Worm (Caenorhabditis elegans) whole organism, L2 larva: Measurements from ENCODE around the gene F44A2.3.

ENCODE experiments used
- C34F6.9 ChIP-seq: fragments of 150-350 bp; optimal IDR thresholded peaks from 2 replicates; lab custom pipeline; 2014; ENCODE audit warnings: missing biosample characterization, missing genetic modification characterization
- F13H6.1 ChIP-seq: sonication (generic microtip); optimal IDR thresholded peaks from 2 replicates; lab custom pipeline; 2016; ENCODE audit warnings: missing genetic modification characterization, missing compliant biosample characterization
- Y55F3AM.14 ChIP-seq: fragments of 200-800 bp; sonication (Bioruptor generic); optimal IDR thresholded peaks from 2 replicates; lab custom pipeline; 2018; ENCODE audit warnings: mild to moderate bottlenecking, missing genetic modification characterization, missing compliant biosample characterization
- ZK546.5 ChIP-seq: sonication (generic microtip); optimal IDR thresholded peaks from 2 replicates; lab custom pipeline; 2017; ENCODE audit warnings: missing biosample characterization, missing genetic modification characterization
- alr-1 ChIP-seq: fragments of 150-350 bp; optimal IDR thresholded peaks from 2 replicates; lab custom pipeline; 2014; ENCODE audit warnings: missing biosample characterization, missing genetic modification characterization
- aly-2 ChIP-seq: fragments of 150-350 bp; optimal IDR thresholded peaks from 2 replicates; lab custom pipeline; 2014; ENCODE audit warnings: missing biosample characterization, missing genetic modification characterization
- ama-1 ChIP-seq: fragments of 150-350 bp; optimal IDR thresholded peaks from 2 replicates; lab custom pipeline; 2018; ENCODE audit warnings: inconsistent platforms
- blmp-1 ChIP-seq: sonication (generic microtip); optimal IDR thresholded peaks from 2 replicates; lab custom pipeline; 2017; ENCODE audit warnings: missing genetic modification characterization, mild to moderate bottlenecking, missing compliant biosample characterization, antibody characterized with exemption, moderate library complexity; ENCODE audit not compliant: insufficient read depth
- ceh-16 ChIP-seq: fragments of 150-350 bp; optimal IDR thresholded peaks from 2 replicates; lab custom pipeline; 2014; ENCODE audit warnings: missing biosample characterization, missing genetic modification characterization
- ceh-82 ChIP-seq: fragments of 150-350 bp; optimal IDR thresholded peaks from 2 replicates; lab custom pipeline; 2014; ENCODE audit warnings: missing biosample characterization, missing genetic modification characterization
- crh-2 ChIP-seq: sonication (generic microtip); optimal IDR thresholded peaks from 2 replicates; lab custom pipeline; 2017; ENCODE audit warnings: missing biosample characterization, missing genetic modification characterization
- egl-27 ChIP-seq: sonication (generic microtip); optimal IDR thresholded peaks from 3 replicates; lab custom pipeline; 2017; ENCODE audit warnings: missing biosample characterization, missing genetic modification reagents, missing genetic modification characterization
- elt-3 ChIP-seq: sonication (generic microtip); optimal IDR thresholded peaks from 2 replicates; lab custom pipeline; 2017; ENCODE audit warnings: missing biosample characterization, missing genetic modification characterization
- fos-1 ChIP-seq: fragments of 150-350 bp; optimal IDR thresholded peaks from 2 replicates; lab custom pipeline; 2014; ENCODE audit warnings: missing biosample characterization, missing genetic modification characterization
- gmeb-1 ChIP-seq: fragments of 150-350 bp; optimal IDR thresholded peaks from 2 replicates; lab custom pipeline; 2014; ENCODE audit warnings: missing biosample characterization, missing genetic modification characterization
- lin-11 ChIP-seq: fragments of 150-350 bp; sonication (generic microtip); optimal IDR thresholded peaks from 2 replicates; lab custom pipeline; 2014; ENCODE audit warnings: missing biosample characterization, missing genetic modification characterization, inconsistent platforms, mixed read lengths
- lsy-2 ChIP-seq, 2 experiments: fragments of 150-350 bp in 1 of 2; sonication (generic microtip) in 1 of 2; optimal IDR thresholded peaks; 2 replicates each; lab custom pipeline; 2014 to 2017; ENCODE audit warnings: missing biosample characterization in 2 of 2, missing genetic modification characterization in 2 of 2
- mab-5 ChIP-seq: fragments of 150-350 bp; optimal IDR thresholded peaks from 2 replicates; lab custom pipeline; 2014; ENCODE audit warnings: missing biosample characterization, missing genetic modification characterization
- mbf-1 ChIP-seq: sonication (generic microtip); optimal IDR thresholded peaks from 2 replicates; lab custom pipeline; 2017; ENCODE audit warnings: missing biosample characterization, missing genetic modification characterization
- nhr-10 ChIP-seq: sonication (generic microtip); optimal IDR thresholded peaks from 2 replicates; lab custom pipeline; 2017; ENCODE audit warnings: missing biosample characterization, missing genetic modification characterization
- nhr-12 ChIP-seq: fragments of 150-350 bp; optimal IDR thresholded peaks from 2 replicates; lab custom pipeline; 2014; ENCODE audit warnings: missing biosample characterization, missing genetic modification characterization
- nhr-129 ChIP-seq: fragments of 150-350 bp; optimal IDR thresholded peaks from 2 replicates; lab custom pipeline; 2014; ENCODE audit warnings: missing biosample characterization, missing genetic modification characterization
- nhr-237 ChIP-seq: fragments of 150-350 bp; optimal IDR thresholded peaks from 2 replicates; lab custom pipeline; 2014; ENCODE audit warnings: missing biosample characterization, missing genetic modification characterization
- nhr-6 ChIP-seq: fragments of 150-350 bp; optimal IDR thresholded peaks from 2 replicates; lab custom pipeline; 2014; ENCODE audit warnings: missing biosample characterization, missing genetic modification characterization
- nhr-77 ChIP-seq: fragments of 150-350 bp; optimal IDR thresholded peaks from 2 replicates; lab custom pipeline; 2014; ENCODE audit warnings: missing biosample characterization, missing genetic modification characterization
- peb-1 ChIP-seq: fragments of 150-350 bp; optimal IDR thresholded peaks from 2 replicates; lab custom pipeline; 2014; ENCODE audit warnings: missing biosample characterization, missing genetic modification characterization
- skn-1 ChIP-seq: sonication (generic microtip); optimal IDR thresholded peaks from 2 replicates; lab custom pipeline; 2017; ENCODE audit warnings: missing biosample characterization, missing genetic modification characterization
- sma-3 ChIP-seq: sonication (generic microtip); optimal IDR thresholded peaks from 2 replicates; lab custom pipeline; 2016; ENCODE audit warnings: missing genetic modification reagents, missing genetic modification characterization, missing compliant biosample characterization
- unc-39 ChIP-seq: fragments of 150-350 bp; optimal IDR thresholded peaks from 2 replicates; lab custom pipeline; 2014; ENCODE audit warnings: missing biosample characterization, missing genetic modification characterization
- unc-62 ChIP-seq: fragments of 150-350 bp; optimal IDR thresholded peaks from 2 replicates; lab custom pipeline; 2014; ENCODE audit warnings: missing biosample characterization, missing genetic modification reagents, missing genetic modification characterization
- zag-1 ChIP-seq: fragments of 150-350 bp; optimal IDR thresholded peaks from 2 replicates; lab custom pipeline; 2014; ENCODE audit warnings: missing biosample characterization, missing genetic modification characterization
- ztf-1 ChIP-seq: fragments of 200-800 bp; sonication (Bioruptor generic); conservative IDR thresholded peaks from 2 replicates; pipeline ENCODE4 v1.3.6; 2022; ENCODE audit warnings: missing genetic modification characterization, missing compliant biosample characterization
- ztf-4 ChIP-seq: fragments of 150-350 bp; optimal IDR thresholded peaks from 2 replicates; lab custom pipeline; 2014; ENCODE audit warnings: missing biosample characterization, missing genetic modification characterization

The F44A2.3 gene

DNA sequence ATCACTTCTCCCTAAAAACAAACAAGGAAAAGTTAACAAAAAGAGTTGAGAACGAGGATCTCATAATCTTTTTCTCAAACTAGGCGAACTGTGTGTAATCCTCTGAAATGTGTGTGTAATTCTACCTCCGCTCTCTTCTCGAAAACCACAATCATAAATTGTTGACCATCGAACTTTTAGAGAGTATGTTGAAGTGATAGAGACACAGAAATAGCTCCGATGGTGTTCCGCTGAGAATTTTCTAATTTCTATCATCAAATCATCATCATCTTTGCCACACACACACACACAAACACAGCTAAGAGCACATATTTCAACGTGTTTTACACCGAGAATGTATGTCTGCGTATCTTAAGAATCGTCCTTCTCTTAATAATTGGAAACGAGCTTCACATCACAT, 9.6 kb upstream of the F44A2.3 start:
- TF ChIP-seq zag-1: no peak
- TF ChIP-seq aly-2 (tag; lab: Kevin White, UChicago): no peak
- no peak for TF ChIP-seq ceh-82 (tag; lab: Kevin White, UChicago)
- peak; percentile 17 for TF ChIP-seq F13H6.1
- no peak for TF ChIP-seq unc-62 (GFP tag; lab: Kevin White, UChicago)
- TF ChIP-seq, all 48 proteins: peak for 1

DNA sequence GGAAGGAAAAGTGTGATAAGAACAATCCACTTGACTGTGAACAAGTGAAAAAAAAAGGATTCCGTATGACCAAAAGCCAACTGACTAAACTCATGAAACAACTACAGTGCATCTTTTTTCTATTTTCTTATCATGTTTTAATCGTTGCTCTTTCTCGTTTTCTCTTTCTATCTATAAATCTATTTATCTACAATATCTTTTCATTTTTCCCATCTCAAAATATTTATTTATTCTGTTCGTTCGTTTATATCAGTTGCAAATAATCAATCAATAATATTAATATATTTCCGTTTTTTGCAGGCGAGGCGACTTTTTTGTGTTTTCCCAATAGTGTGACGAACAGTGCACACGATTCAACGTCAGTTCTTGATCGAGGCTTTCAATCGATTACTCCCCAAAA, 7.9 kb upstream of the F44A2.3 start, which contains the start of gene F44A2.5:
F44A2.5 (plus strand) TSS at position 301 of the 400 bp plus-strand sequence.
- TF ChIP-seq ztf-1 (GFP tag; lab: Robert Waterston, UW) (no peak), fos-1 (tag; lab: Kevin White, UChicago) (no peak), skn-1 (tag; lab: Kevin White, UChicago) (no peak), blmp-1 (tag; lab: Kevin White, UChicago) (no peak), aly-2 (tag; lab: Kevin White, UChicago) (no peak), unc-39 (no peak), lin-11 (tag; lab: Kevin White, UChicago) (no peak), nhr-12 (tag; lab: Kevin White, UChicago) (no peak), nhr-6 (no peak), nhr-129 (no peak), ZK546.5 (no peak), crh-2 (no peak), sma-3 (no peak), peb-1 (tag; lab: Kevin White, UChicago) (no peak), F13H6.1 (no peak), mbf-1 (tag; lab: Kevin White, UChicago) (no peak), ama-1 (lab: Kevin White, UChicago) (no peak)
- TF ChIP-seq, all 48 proteins: peak for 0

DNA sequence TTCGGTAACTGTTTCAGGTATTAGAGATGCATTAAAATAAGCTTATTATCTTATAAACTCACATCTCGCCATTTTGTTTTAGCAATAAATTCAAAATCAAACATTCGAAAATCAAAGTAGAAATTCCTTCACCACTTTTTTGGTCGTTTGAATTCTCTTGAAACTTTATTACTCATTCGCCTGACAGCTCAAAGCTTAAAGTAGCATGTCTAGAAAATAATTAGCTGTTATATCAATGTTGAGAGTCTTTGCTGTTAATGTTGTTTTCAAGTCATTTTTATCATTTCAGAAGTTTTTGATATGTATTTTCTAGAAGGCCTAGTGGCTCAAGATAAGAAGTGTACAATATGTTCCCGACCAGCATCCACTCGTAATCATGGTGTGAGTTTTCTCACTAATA, 2.2 kb upstream of the F44A2.3 start, which contains the start of gene nhr-39:
nhr-39 (plus strand) TSS at position 301 of the 400 bp plus-strand sequence.
- no peak for TF ChIP-seq blmp-1 (tag; lab: Kevin White, UChicago)
- no peak for TF ChIP-seq egl-27
- TF ChIP-seq ZK546.5: no peak
- no peak for TF ChIP-seq nhr-10 (tag; lab: Kevin White, UChicago)
- TF ChIP-seq nhr-77: no peak
- no peak for TF ChIP-seq alr-1 (tag; lab: Kevin White, UChicago)
- no peak for TF ChIP-seq ztf-4
- no peak for TF ChIP-seq unc-62 (GFP tag; lab: Kevin White, UChicago)
- TF ChIP-seq ceh-16: no peak
- no peak for TF ChIP-seq elt-3 (tag; lab: Kevin White, UChicago)
- TF ChIP-seq zag-1: no peak
- no peak for TF ChIP-seq lsy-2 (tag; optimal IDR thresholded peaks at IDR 0.05; lab: Kevin White, UChicago)
- TF ChIP-seq C34F6.9 (tag; lab: Kevin White, UChicago): no peak

DNA sequence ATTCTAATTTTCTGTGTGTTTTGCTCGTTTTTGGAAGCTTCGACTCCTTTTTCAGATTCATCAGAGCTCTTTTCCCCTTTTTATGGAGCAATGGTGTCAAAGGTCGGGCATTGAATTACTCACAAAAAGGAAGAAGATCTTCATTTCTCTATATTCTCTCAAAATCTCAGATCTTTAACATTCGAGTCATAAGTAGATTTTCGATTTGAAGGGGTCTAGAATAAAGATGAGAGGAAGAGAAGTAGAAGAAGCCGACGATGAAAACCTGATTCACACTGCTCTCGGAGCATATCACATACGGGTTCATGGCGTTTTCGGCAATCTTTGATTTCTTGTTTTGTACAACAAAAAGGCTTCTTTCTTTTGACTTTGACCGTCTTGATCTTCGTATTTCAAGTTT, 7.2 kb downstream of the F44A2.3 start:
- TF ChIP-seq Y55F3AM.14 (GFP tag; lab: Kevin White, UChicago): no peak

DNA sequence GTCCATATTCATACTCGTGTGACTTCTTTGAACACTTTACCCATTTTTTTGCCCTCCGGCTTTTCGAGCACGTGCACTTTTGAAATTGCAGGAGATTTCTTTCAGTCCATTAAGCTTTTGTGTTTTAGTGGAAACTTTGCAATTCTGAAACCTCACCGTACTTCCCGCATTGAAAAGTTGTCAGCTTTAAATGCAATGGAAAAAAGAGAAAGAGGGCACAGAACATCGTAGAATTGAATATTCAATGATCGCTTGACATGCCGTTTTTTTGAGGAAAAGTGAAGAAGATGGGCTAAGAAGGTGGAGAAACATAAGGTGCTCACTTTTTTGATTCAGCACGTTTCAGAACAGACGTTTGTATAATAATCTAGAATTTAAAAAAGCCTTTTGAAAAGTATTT, 9.2 kb downstream of the F44A2.3 start:
- TF ChIP-seq ceh-16 (no peak), nhr-6 (no peak), ama-1 (lab: Kevin White, UChicago) (no peak), ZK546.5 (no peak), alr-1 (tag; lab: Kevin White, UChicago) (no peak), nhr-12 (tag; lab: Kevin White, UChicago) (no peak), nhr-77 (no peak)

DNA sequence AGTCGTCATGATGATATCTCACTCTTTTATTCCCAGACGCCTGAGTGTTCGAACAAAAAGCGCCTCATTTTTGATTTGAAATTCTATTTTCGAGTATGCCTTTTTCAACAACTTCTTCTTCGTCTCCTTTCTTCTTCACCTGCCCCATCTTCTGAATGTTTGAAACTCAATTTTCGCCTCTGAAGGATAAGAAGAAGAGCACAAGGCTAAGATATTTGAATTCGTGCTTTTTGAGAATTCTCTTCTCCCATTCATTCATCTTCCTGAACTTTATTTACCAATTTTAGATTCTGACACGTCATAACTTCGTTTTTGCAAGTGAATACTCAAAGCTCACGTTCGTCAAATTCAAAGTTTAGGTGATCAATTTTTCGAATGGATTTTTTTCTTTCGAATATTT, 11.8 kb downstream of the F44A2.3 start:
- TF ChIP-seq mab-5: no peak
- no peak for TF ChIP-seq nhr-237
- no peak for TF ChIP-seq ceh-16
- no peak for TF ChIP-seq Y55F3AM.14 (GFP tag; lab: Kevin White, UChicago)
- TF ChIP-seq mbf-1 (tag; lab: Kevin White, UChicago): no peak
- no peak for TF ChIP-seq sma-3
- TF ChIP-seq gmeb-1 (tag; lab: Kevin White, UChicago): no peak
- TF ChIP-seq, all 48 proteins: peak for 0
